Fruit fly (Drosophila melanogaster) whole organism, embryonic: ENCODE measurements around the gene Sgsf.

Experiments used
- ATbp ChIP-seq: fragments of 200-800 bp; sonication (Bioruptor generic); optimal IDR thresholded peaks from 2 replicates; lab custom pipeline; 2017; ENCODE audit warnings: missing biosample characterization, mild to moderate bottlenecking, missing genetic modification characterization, missing genetic modification reagents
- BEAF-32 ChIP-seq: fragments of 200-800 bp; sonication (Bioruptor generic); optimal IDR thresholded peaks from 3 replicates; lab custom pipeline; 2017; ENCODE audit warnings: missing biosample characterization, missing genetic modification characterization, mild to moderate bottlenecking, moderate library complexity, missing genetic modification reagents
- CG11696 ChIP-seq: fragments of 200-800 bp; sonication (Bioruptor generic); IDR thresholded peaks from 2 replicates; pipeline ENCODE4 v1.3.6; 2022; ENCODE audit warnings: missing biosample characterization, missing genetic modification characterization
- CG12219 ChIP-seq: fragments of 200-800 bp; sonication (Bioruptor generic); optimal IDR thresholded peaks from 3 replicates; lab custom pipeline; 2018; ENCODE audit warnings: missing biosample characterization, mild to moderate bottlenecking, missing genetic modification characterization
- CG12744 ChIP-seq: fragments of 200-800 bp; sonication (Bioruptor generic); optimal IDR thresholded peaks from 2 replicates; lab custom pipeline; 2016; ENCODE audit warnings: missing biosample characterization, missing genetic modification characterization
- CG14014 ChIP-seq: fragments of 200-800 bp; sonication (Bioruptor generic); IDR thresholded peaks from 2 replicates; pipeline ENCODE4 v1.3.6; 2022; ENCODE audit warnings: missing biosample characterization, missing genetic modification characterization
- CG14965 ChIP-seq: fragments of 200-800 bp; sonication (Bioruptor generic); optimal IDR thresholded peaks from 2 replicates; lab custom pipeline; 2016; ENCODE audit warnings: missing biosample characterization, missing genetic modification characterization, borderline replicate concordance
- CG1647 ChIP-seq: fragments of 200-800 bp; sonication (Bioruptor generic); optimal IDR thresholded peaks from 3 replicates; lab custom pipeline; 2016; ENCODE audit warnings: missing biosample characterization, missing genetic modification characterization
- CG17568 ChIP-seq: fragments of 200-800 bp; sonication (Bioruptor generic); optimal IDR thresholded peaks from 2 replicates; lab custom pipeline; 2018; ENCODE audit warnings: missing biosample characterization, mild to moderate bottlenecking, missing genetic modification characterization, moderate library complexity
- CG2116 ChIP-seq: fragments of 200-800 bp; sonication (Bioruptor generic); optimal IDR thresholded peaks from 3 replicates; lab custom pipeline; 2018; ENCODE audit warnings: missing biosample characterization, mild to moderate bottlenecking, missing genetic modification characterization
- CG2120 ChIP-seq: fragments of 200-800 bp; sonication (Bioruptor generic); optimal IDR thresholded peaks from 3 replicates; lab custom pipeline; 2016; ENCODE audit warnings: missing biosample characterization, missing genetic modification characterization
- CG2199 ChIP-seq: fragments of 200-800 bp; sonication (Bioruptor generic); IDR thresholded peaks from 3 replicates; pipeline ENCODE4 v1.3.6; 2022; ENCODE audit warnings: missing biosample characterization, missing genetic modification characterization
- CG2202 ChIP-seq: fragments of 200-800 bp; sonication (Bioruptor generic); optimal IDR thresholded peaks from 2 replicates; lab custom pipeline; 2018; ENCODE audit warnings: missing biosample characterization, mild to moderate bottlenecking, missing genetic modification characterization
- CG30403 ChIP-seq: fragments of 200-800 bp; sonication (Bioruptor generic); optimal IDR thresholded peaks from 3 replicates; lab custom pipeline; 2016; ENCODE audit warnings: missing biosample characterization, missing genetic modification characterization
- CG30431 ChIP-seq: fragments of 200-800 bp; sonication (Bioruptor generic); optimal IDR thresholded peaks from 2 replicates; lab custom pipeline; 2017; ENCODE audit warnings: missing biosample characterization, missing genetic modification characterization
- CG32772 ChIP-seq: fragments of 200-800 bp; sonication (Bioruptor generic); IDR thresholded peaks from 2 replicates; pipeline ENCODE4 v1.3.6; 2022; ENCODE audit warnings: missing biosample characterization, missing genetic modification characterization
- CG42726 ChIP-seq: fragments of 200-800 bp; sonication (Bioruptor generic); IDR thresholded peaks from 2 replicates; pipeline ENCODE4 v1.3.6; 2022; ENCODE audit warnings: missing biosample characterization, missing genetic modification characterization; ENCODE audit not compliant: partially characterized antibody
- CG7271 ChIP-seq: fragments of 200-800 bp; sonication (Bioruptor generic); optimal IDR thresholded peaks from 2 replicates; lab custom pipeline; 2018; ENCODE audit warnings: missing biosample characterization, mild to moderate bottlenecking, missing genetic modification characterization, moderate library complexity
- CG7556 ChIP-seq: fragments of 200-800 bp; sonication (Bioruptor generic); optimal IDR thresholded peaks from 2 replicates; lab custom pipeline; 2017; ENCODE audit warnings: missing biosample characterization, mild to moderate bottlenecking, missing genetic modification characterization
- CG7928 ChIP-seq: fragments of 200-800 bp; sonication (Bioruptor generic); optimal IDR thresholded peaks from 2 replicates; lab custom pipeline; 2017; ENCODE audit warnings: missing biosample characterization, mild to moderate bottlenecking, missing genetic modification characterization
- CG9437 ChIP-seq: fragments of 200-800 bp; sonication (Bioruptor generic); optimal IDR thresholded peaks from 2 replicates; lab custom pipeline; 2018; ENCODE audit warnings: missing biosample characterization, mild to moderate bottlenecking, missing genetic modification characterization
- CG9609 ChIP-seq: fragments of 200-800 bp; sonication (Bioruptor generic); optimal IDR thresholded peaks from 3 replicates; lab custom pipeline; 2016; ENCODE audit warnings: missing biosample characterization, missing genetic modification characterization
- CG9932 ChIP-seq: fragments of 200-800 bp; sonication (Bioruptor generic); IDR thresholded peaks from 2 replicates; pipeline ENCODE4 v1.3.6; 2022; ENCODE audit warnings: missing biosample characterization, missing genetic modification characterization
- Camta ChIP-seq: fragments of 200-800 bp; sonication (Bioruptor generic); optimal IDR thresholded peaks from 2 replicates; lab custom pipeline; 2016; ENCODE audit warnings: missing biosample characterization, missing genetic modification characterization
- CkIIα-i1 ChIP-seq: fragments of 200-800 bp; sonication (Bioruptor generic); IDR thresholded peaks from 2 replicates; pipeline ENCODE4 v1.3.6; 2022; ENCODE audit warnings: missing biosample characterization, missing genetic modification characterization
- Dek ChIP-seq: fragments of 200-800 bp; sonication (Bioruptor generic); optimal IDR thresholded peaks from 3 replicates; lab custom pipeline; 2019; ENCODE audit warnings: missing biosample characterization, mild to moderate bottlenecking, missing genetic modification characterization, moderate library complexity
- Dip2 ChIP-seq: fragments of 200-800 bp; sonication (Bioruptor generic); IDR thresholded peaks from 2 replicates; pipeline ENCODE4 v1.3.6; 2022; ENCODE audit warnings: missing biosample characterization, missing genetic modification characterization
- Dll ChIP-seq: fragments of 200-800 bp; sonication (Bioruptor generic); IDR thresholded peaks from 4 replicates; pipeline ENCODE4 v1.3.6; 2022; ENCODE audit warnings: missing biosample characterization, missing genetic modification characterization; ENCODE audit not compliant: partially characterized antibody
- ERR ChIP-seq: fragments of 200-800 bp; sonication (Bioruptor generic); optimal IDR thresholded peaks from 2 replicates; lab custom pipeline; 2016; ENCODE audit warnings: missing biosample characterization, missing genetic modification characterization
- Fer1 ChIP-seq: fragments of 200-800 bp; sonication (Bioruptor generic); optimal IDR thresholded peaks from 2 replicates; lab custom pipeline; 2017; ENCODE audit warnings: missing biosample characterization, mild to moderate bottlenecking, missing genetic modification characterization
- Hmr ChIP-seq: fragments of 200-800 bp; sonication (Bioruptor generic); optimal IDR thresholded peaks from 3 replicates; lab custom pipeline; 2017; ENCODE audit warnings: mild to moderate bottlenecking, missing biosample characterization, missing genetic modification reagents, missing genetic modification characterization
- Hr78 ChIP-seq, 2 experiments: fragments of 200-800 bp in 1 of 2; fragments of >200 bp in 1 of 2; sonication (Bioruptor generic) in 1 of 2; optimal IDR thresholded peaks; 2 replicates each; lab custom pipeline; 2017 to 2019; ENCODE audit warnings: missing biosample characterization in 2 of 2, missing genetic modification characterization in 2 of 2, mild to moderate bottlenecking in 1 of 2, moderate library complexity in 1 of 2
- Jarid2 ChIP-seq: fragments of 200-800 bp; sonication (Bioruptor generic); optimal IDR thresholded peaks from 3 replicates; lab custom pipeline; 2017; ENCODE audit warnings: mild to moderate bottlenecking, missing biosample characterization, missing genetic modification reagents, missing genetic modification characterization
- Max ChIP-seq: fragments of 200-800 bp; sonication (Bioruptor generic); optimal IDR thresholded peaks from 2 replicates; lab custom pipeline; 2016; ENCODE audit warnings: missing biosample characterization, mild to moderate bottlenecking, missing genetic modification characterization
- Nf-YA ChIP-seq: fragments of 200-800 bp; sonication (Bioruptor generic); IDR thresholded peaks from 2 replicates; pipeline ENCODE4 v1.3.6; 2022; ENCODE audit warnings: missing biosample characterization, missing genetic modification characterization
- Ptx1 ChIP-seq: fragments of 200-800 bp; sonication (Bioruptor generic); IDR thresholded peaks from 2 replicates; pipeline ENCODE4 v1.3.6; 2022; ENCODE audit warnings: missing biosample characterization, missing genetic modification characterization
- Sry-δ ChIP-seq: fragments of 200-800 bp; sonication (Bioruptor generic); optimal IDR thresholded peaks from 2 replicates; lab custom pipeline; 2016; ENCODE audit warnings: missing biosample characterization, missing genetic modification characterization
- Usf ChIP-seq: fragments of 200-800 bp; sonication (Bioruptor generic); optimal IDR thresholded peaks from 2 replicates; lab custom pipeline; 2017; ENCODE audit warnings: missing genotype, missing biosample characterization, missing genetic modification characterization
- Xbp1 ChIP-seq: fragments of 200-800 bp; sonication (Bioruptor generic); optimal IDR thresholded peaks from 3 replicates; lab custom pipeline; 2016; ENCODE audit warnings: missing biosample characterization, mild to moderate bottlenecking, missing genetic modification characterization
- aop ChIP-seq: fragments of 200-800 bp; sonication (Bioruptor generic); IDR thresholded peaks from 2 replicates; pipeline ENCODE4 v1.3.6; 2022; ENCODE audit warnings: missing biosample characterization, missing genetic modification characterization
- ato ChIP-seq: fragments of 200-800 bp; sonication (Bioruptor generic); IDR thresholded peaks from 2 replicates; pipeline ENCODE4 v1.3.6; 2022; ENCODE audit warnings: missing biosample characterization, missing genetic modification characterization; ENCODE audit not compliant: partially characterized antibody
- dati ChIP-seq: fragments of 200-800 bp; sonication (Bioruptor generic); IDR thresholded peaks from 2 replicates; pipeline ENCODE4 v1.3.6; 2022; ENCODE audit warnings: missing biosample characterization, missing genetic modification characterization
- dm ChIP-seq: fragments of 200-800 bp; sonication (Bioruptor generic); optimal IDR thresholded peaks from 3 replicates; lab custom pipeline; 2016; ENCODE audit warnings: missing biosample characterization, missing genetic modification characterization
- dmrt99B ChIP-seq: fragments of 200-800 bp; sonication (Bioruptor generic); optimal IDR thresholded peaks from 2 replicates; lab custom pipeline; 2018; ENCODE audit warnings: missing biosample characterization, mild to moderate bottlenecking, missing genetic modification characterization, moderate library complexity
- gce ChIP-seq: fragments of 200-800 bp; sonication (Bioruptor generic); IDR thresholded peaks from 3 replicates; pipeline ENCODE4 v1.3.6; 2022; ENCODE audit warnings: missing biosample characterization, missing genetic modification characterization
- gcm2 ChIP-seq: fragments of 200-800 bp; sonication (Bioruptor generic); optimal IDR thresholded peaks from 2 replicates; lab custom pipeline; 2016; ENCODE audit warnings: missing biosample characterization, missing genetic modification characterization
- kni ChIP-seq: fragments of 200-800 bp; sonication (Bioruptor generic); optimal IDR thresholded peaks from 3 replicates; lab custom pipeline; 2017; ENCODE audit warnings: mild to moderate bottlenecking, missing biosample characterization, missing genetic modification reagents, missing genetic modification characterization
- org-1 ChIP-seq: fragments of 200-800 bp; sonication (Bioruptor generic); optimal IDR thresholded peaks from 2 replicates; lab custom pipeline; 2017; ENCODE audit warnings: missing biosample characterization, missing genetic modification characterization
- slou ChIP-seq: fragments of 200-800 bp; sonication (Bioruptor generic); optimal IDR thresholded peaks from 3 replicates; lab custom pipeline; 2016; ENCODE audit warnings: missing biosample characterization, missing genetic modification characterization
- zfh1 ChIP-seq: fragments of 200-800 bp; sonication (Bioruptor generic); IDR thresholded peaks from 3 replicates; pipeline ENCODE4 v1.3.6; 2022; ENCODE audit warnings: missing biosample characterization, missing genetic modification characterization

The Sgsf gene

DNA sequence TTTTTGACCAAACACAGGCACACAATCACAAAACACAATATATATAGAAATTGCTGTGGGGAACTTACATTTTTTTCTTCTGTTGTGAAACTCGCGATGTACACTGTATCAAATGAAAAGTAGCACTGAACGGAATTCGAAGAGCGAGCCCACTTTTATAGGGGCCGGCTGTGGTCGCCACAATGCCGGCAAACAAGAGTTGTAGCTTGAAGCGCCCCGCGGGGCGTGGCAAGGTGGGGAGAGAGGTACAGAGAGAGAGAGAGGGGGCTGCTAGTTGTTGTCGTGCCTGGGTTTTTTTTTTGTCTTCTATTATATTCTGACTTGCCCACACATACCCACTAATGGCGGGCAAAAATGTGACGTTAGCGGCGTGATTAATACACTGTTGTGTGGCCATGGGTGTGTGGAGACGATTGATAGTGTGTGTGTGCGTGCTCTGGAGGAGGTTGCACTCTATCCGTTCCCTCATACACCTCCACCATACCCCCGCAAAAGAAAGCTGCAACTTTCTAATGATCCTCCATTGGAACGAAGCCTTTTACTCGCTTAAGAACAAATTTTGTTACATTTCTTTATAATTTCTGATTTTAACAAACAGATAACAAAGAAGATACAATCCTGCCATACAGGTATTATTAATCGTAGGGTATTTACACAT lies 27.8 kb downstream of the Sgsf start, which contains the start of gene GstD1 (continued):
- no peak for TF ChIP-seq CG2116 (GFP tag; lab: Kevin White, UChicago)
- no peak for TF ChIP-seq Nf-YA (GFP tag; lab: Robert Waterston, UW)
- TF ChIP-seq Dip2 (GFP tag; lab: Robert Waterston, UW): no peak
- no peak for TF ChIP-seq CG2202 (tag; lab: Kevin White, UChicago)
- peak; percentile 53 for TF ChIP-seq CG7556 (GFP tag; lab: Kevin White, UChicago)
- TF ChIP-seq CG30403 (GFP tag; lab: Kevin White, UChicago): peak; percentile 54
- peak; percentile 79 for TF ChIP-seq CG11696 (GFP tag; lab: Robert Waterston, UW)
- peak; percentile 38 for TF ChIP-seq Fer1 (GFP tag; lab: Kevin White, UChicago)
- no peak for TF ChIP-seq dati
- peak; percentile 33 for TF ChIP-seq Dek (tag; lab: Kevin White, UChicago)
- TF ChIP-seq dmrt99B (tag; lab: Kevin White, UChicago): peak; percentile 55
- no peak for TF ChIP-seq Camta
- peak in 1 of 2 experiments; percentile 23 for TF ChIP-seq Hr78 (GFP tag; optimal IDR thresholded peaks at IDR 0.05; lab: Kevin White, UChicago)
- TF ChIP-seq CG1647 (GFP tag; lab: Kevin White, UChicago): peak; percentile 36
- TF ChIP-seq CG42726: peak; percentile 45; the same call in 1 of the 2 replicates
- no peak for TF ChIP-seq CkIIα-i1 (GFP tag; lab: Robert Waterston, UW)
- TF ChIP-seq CG9932 (GFP tag; lab: Robert Waterston, UW): peak; percentile 51
- TF ChIP-seq dm (GFP tag; lab: Kevin White, UChicago): no peak
- peak; percentile 35 for TF ChIP-seq CG9437 (GFP tag; lab: Kevin White, UChicago)
- TF ChIP-seq CG2120 (GFP tag; lab: Kevin White, UChicago): peak; percentile 75
- TF ChIP-seq gcm2: no peak
- peak; percentile 39 for TF ChIP-seq kni (GFP tag; lab: Kevin White, UChicago)
- TF ChIP-seq CG14965: no peak
- TF ChIP-seq org-1: peak; percentile 25
- TF ChIP-seq CG12744: no peak
- peak; percentile 51 for TF ChIP-seq Ptx1 (GFP tag; lab: Robert Waterston, UW)
- TF ChIP-seq Max (GFP tag; lab: Kevin White, UChicago): peak; percentile 44
- TF ChIP-seq CG12219: no peak
- TF ChIP-seq ato (GFP tag; lab: Robert Waterston, UW): no peak
- peak; percentile 90; the same call in 2 of the 3 replicates for TF ChIP-seq CG2199
- no peak for TF ChIP-seq CG30431 (GFP tag; lab: Kevin White, UChicago)
- no peak for TF ChIP-seq BEAF-32 (GFP tag; lab: Kevin White, UChicago)
- TF ChIP-seq Dll (GFP tag; lab: Robert Waterston, UW): peak; percentile 54; the same call in 1 of the 4 replicates
- TF ChIP-seq CG32772: peak; percentile 76
- TF ChIP-seq CG7271: no peak
- TF ChIP-seq CG7928 (GFP tag; lab: Kevin White, UChicago): peak; percentile 52
- TF ChIP-seq ATbp (GFP tag; lab: Kevin White, UChicago): peak; percentile 8
- TF ChIP-seq gce (GFP tag; lab: Robert Waterston, UW): no peak
- TF ChIP-seq aop (GFP tag; lab: Robert Waterston, UW): no peak
- no peak for TF ChIP-seq CG9609
- peak; percentile 14 for TF ChIP-seq Usf
- TF ChIP-seq slou (GFP tag; lab: Kevin White, UChicago): no peak
- peak; percentile 36; the same call in 1 of the 2 replicates for TF ChIP-seq CG14014 (GFP tag; lab: Robert Waterston, UW)
- TF ChIP-seq Sry-δ (GFP tag; lab: Kevin White, UChicago): no peak
- TF ChIP-seq ERR: peak; percentile 66
- peak; percentile 36 for TF ChIP-seq Xbp1 (GFP tag; lab: Kevin White, UChicago)
- TF ChIP-seq Hmr (GFP tag; lab: Kevin White, UChicago): peak; percentile 43
- TF ChIP-seq Jarid2 (GFP tag; lab: Kevin White, UChicago): peak; percentile 90
- TF ChIP-seq zfh1 (GFP tag; lab: Robert Waterston, UW): no peak
- TF ChIP-seq CG17568 (GFP tag; lab: Kevin White, UChicago): no peak
